Fruit fly (Drosophila melanogaster) whole organism, embryonic: ENCODE measurements around the gene CG7272.
A peak's percentile ranks its signal among the peaks of the same experiment; 100 is the strongest.

ENCODE experiments used
- Atf6 ChIP-seq: fragments of 200-800 bp; sonication (Bioruptor generic); IDR thresholded peaks from 2 replicates; pipeline ENCODE4 v1.3.6; 2022; ENCODE audit warnings: missing biosample characterization, missing genetic modification characterization
- CG10565 ChIP-seq: fragments of 200-800 bp; sonication (Bioruptor generic); optimal IDR thresholded peaks from 3 replicates; lab custom pipeline; 2016; ENCODE audit warnings: missing biosample characterization, mild to moderate bottlenecking, missing genetic modification characterization
- CG10979 ChIP-seq: fragments of 200-800 bp; sonication (Bioruptor generic); optimal IDR thresholded peaks from 2 replicates; lab custom pipeline; 2018; ENCODE audit warnings: missing biosample characterization, mild to moderate bottlenecking, missing genetic modification characterization, moderate library complexity
- CG11504 ChIP-seq: fragments of 200-800 bp; sonication (Bioruptor generic); optimal IDR thresholded peaks from 3 replicates; lab custom pipeline; 2019; ENCODE audit warnings: missing biosample characterization, mild to moderate bottlenecking, missing genetic modification characterization, moderate library complexity
- CG12659 ChIP-seq: fragments of 200-800 bp; sonication (Bioruptor generic); optimal IDR thresholded peaks from 3 replicates; lab custom pipeline; 2017; ENCODE audit warnings: mild to moderate bottlenecking, missing biosample characterization, missing genetic modification reagents, missing genetic modification characterization
- CG12769 ChIP-seq: fragments of 200-800 bp; sonication (Bioruptor generic); optimal IDR thresholded peaks from 2 replicates; lab custom pipeline; 2019; ENCODE audit warnings: missing biosample characterization, mild to moderate bottlenecking, missing genetic modification characterization, moderate library complexity
- CG14050 ChIP-seq: fragments of 200-800 bp; sonication (Bioruptor generic); IDR thresholded peaks from 3 replicates; pipeline ENCODE4 v1.3.6; 2022; ENCODE audit warnings: missing biosample characterization, missing genetic modification characterization
- CG14667 ChIP-seq: fragments of 200-800 bp; sonication (Bioruptor generic); IDR thresholded peaks from 2 replicates; pipeline ENCODE4 v1.3.6; 2022; ENCODE audit warnings: missing biosample characterization, missing genetic modification characterization
- CG15073 ChIP-seq: fragments of 200-800 bp; sonication (Bioruptor generic); optimal IDR thresholded peaks from 2 replicates; lab custom pipeline; 2016; ENCODE audit warnings: missing biosample characterization, missing genetic modification characterization
- CG1647 ChIP-seq: fragments of 200-800 bp; sonication (Bioruptor generic); optimal IDR thresholded peaks from 3 replicates; lab custom pipeline; 2016; ENCODE audit warnings: missing biosample characterization, missing genetic modification characterization
- CG17328 ChIP-seq: fragments of 200-800 bp; sonication (Bioruptor generic); IDR thresholded peaks from 2 replicates; pipeline ENCODE4 v1.3.6; 2022; ENCODE audit warnings: missing biosample characterization, missing genetic modification characterization
- CG1832 ChIP-seq: fragments of 200-800 bp; sonication (Bioruptor generic); optimal IDR thresholded peaks from 2 replicates; lab custom pipeline; 2017; ENCODE audit warnings: missing biosample characterization, mild to moderate bottlenecking, missing genetic modification characterization, inconsistent platforms
- CG18764 ChIP-seq: fragments of 200-800 bp; sonication (Bioruptor generic); optimal IDR thresholded peaks from 3 replicates; lab custom pipeline; 2016; ENCODE audit warnings: missing biosample characterization, missing genetic modification characterization
- CG2199 ChIP-seq: fragments of 200-800 bp; sonication (Bioruptor generic); IDR thresholded peaks from 3 replicates; pipeline ENCODE4 v1.3.6; 2022; ENCODE audit warnings: missing biosample characterization, missing genetic modification characterization
- CG2678 ChIP-seq: fragments of 200-800 bp; sonication (Bioruptor generic); optimal IDR thresholded peaks from 3 replicates; lab custom pipeline; 2019; ENCODE audit warnings: missing biosample characterization, mild to moderate bottlenecking, missing genetic modification characterization, moderate library complexity
- CG2889 ChIP-seq: fragments of 200-800 bp; sonication (Bioruptor generic); IDR thresholded peaks from 3 replicates; pipeline ENCODE4 v1.3.6; 2022; ENCODE audit warnings: missing biosample characterization, missing genetic modification characterization
- CG30020 ChIP-seq: fragments of 200-800 bp; optimal IDR thresholded peaks from 2 replicates; lab custom pipeline; 2019; ENCODE audit warnings: missing biosample characterization, mild to moderate bottlenecking, missing genetic modification characterization, moderate library complexity
- CG31224 ChIP-seq: fragments of 200-800 bp; sonication (Bioruptor generic); IDR thresholded peaks from 2 replicates; pipeline ENCODE4 v1.3.6; 2022; ENCODE audit warnings: missing biosample characterization, missing genetic modification characterization
- CG3995 ChIP-seq: fragments of 200-800 bp; sonication (Bioruptor generic); optimal IDR thresholded peaks from 3 replicates; lab custom pipeline; 2016; ENCODE audit warnings: missing biosample characterization, missing genetic modification characterization
- CG4360 ChIP-seq: fragments of 200-800 bp; sonication (Bioruptor generic); IDR thresholded peaks from 2 replicates; pipeline ENCODE4 v1.3.6; 2022; ENCODE audit warnings: missing biosample characterization, missing genetic modification characterization
- CG4730 ChIP-seq: fragments of 200-800 bp; sonication (Bioruptor generic); IDR thresholded peaks from 2 replicates; pipeline ENCODE4 v1.3.6; 2022; ENCODE audit warnings: missing biosample characterization, missing genetic modification characterization
- CG6254 ChIP-seq: fragments of 200-800 bp; sonication (Bioruptor generic); optimal IDR thresholded peaks from 3 replicates; lab custom pipeline; 2017; ENCODE audit warnings: mild to moderate bottlenecking, missing biosample characterization, missing genetic modification reagents, missing genetic modification characterization
- CG6813 ChIP-seq: fragments of 200-800 bp; sonication (Bioruptor generic); optimal IDR thresholded peaks from 2 replicates; lab custom pipeline; 2017; ENCODE audit warnings: missing biosample characterization, missing genetic modification characterization, mild to moderate bottlenecking, moderate library complexity, missing genetic modification reagents
- E2f2 ChIP-seq: fragments of 200-800 bp; sonication (Bioruptor generic); IDR thresholded peaks from 2 replicates; pipeline ENCODE4 v1.3.6; 2022; ENCODE audit warnings: missing biosample characterization, missing genetic modification characterization
- Elba2 ChIP-seq: fragments of 200-800 bp; sonication (Bioruptor generic); optimal IDR thresholded peaks from 3 replicates; lab custom pipeline; 2016; ENCODE audit warnings: missing biosample characterization, missing genetic modification characterization
- Fer2 ChIP-seq: fragments of 200-800 bp; sonication (Bioruptor generic); optimal IDR thresholded peaks from 2 replicates; lab custom pipeline; 2018; ENCODE audit warnings: missing biosample characterization, mild to moderate bottlenecking, missing genetic modification characterization, moderate library complexity
- Hey ChIP-seq: fragments of 200-800 bp; sonication (Bioruptor generic); optimal IDR thresholded peaks from 3 replicates; lab custom pipeline; 2018; ENCODE audit warnings: missing biosample characterization, mild to moderate bottlenecking, missing genetic modification characterization
- Meics ChIP-seq: fragments of 200-800 bp; sonication (Bioruptor generic); optimal IDR thresholded peaks from 2 replicates; lab custom pipeline; 2017; ENCODE audit warnings: missing biosample characterization, mild to moderate bottlenecking, missing genetic modification characterization
- NC2β ChIP-seq: fragments of 200-800 bp; sonication (Bioruptor generic); optimal IDR thresholded peaks from 2 replicates; lab custom pipeline; 2016; ENCODE audit warnings: missing biosample characterization, missing genetic modification characterization
- Oaz ChIP-seq: fragments of 200-800 bp; sonication (Bioruptor generic); IDR thresholded peaks from 2 replicates; pipeline ENCODE4 v1.3.6; 2022; ENCODE audit warnings: missing biosample characterization, missing genetic modification characterization
- Vsx1 ChIP-seq: fragments of 200-800 bp; sonication (Bioruptor generic); optimal IDR thresholded peaks from 2 replicates; lab custom pipeline; 2017; ENCODE audit warnings: missing biosample characterization, mild to moderate bottlenecking, missing genetic modification characterization, missing genetic modification reagents
- ap ChIP-seq: fragments of 200-800 bp; sonication (Bioruptor generic); IDR thresholded peaks from 2 replicates; pipeline ENCODE4 v1.3.6; 2022; ENCODE audit warnings: missing biosample characterization, missing genetic modification characterization
- bab2 ChIP-seq: fragments of 200-800 bp; sonication (Bioruptor generic); optimal IDR thresholded peaks from 2 replicates; lab custom pipeline; 2016; ENCODE audit warnings: missing biosample characterization, missing genetic modification characterization
- bcd ChIP-seq: fragments of 200-800 bp; sonication (Bioruptor generic); optimal IDR thresholded peaks from 2 replicates; lab custom pipeline; 2017; ENCODE audit warnings: missing biosample characterization, mild to moderate bottlenecking, missing genetic modification characterization
- bsh ChIP-seq, 2 experiments: fragments of 200-800 bp; sonication (Bioruptor generic); optimal IDR thresholded peaks; 2 replicates each; lab custom pipeline; 2017 to 2018; ENCODE audit warnings: mild to moderate bottlenecking in 2 of 2, missing biosample characterization in 2 of 2, missing genetic modification characterization in 2 of 2, moderate library complexity in 1 of 2
- btn ChIP-seq: fragments of 200-800 bp; sonication (Bioruptor generic); optimal IDR thresholded peaks from 2 replicates; lab custom pipeline; 2016; ENCODE audit warnings: missing biosample characterization, missing genetic modification characterization
- disco-r ChIP-seq: fragments of 200-800 bp; sonication (Bioruptor generic); optimal IDR thresholded peaks from 2 replicates; lab custom pipeline; 2016; ENCODE audit warnings: missing biosample characterization, missing genetic modification characterization
- dm ChIP-seq: fragments of 200-800 bp; sonication (Bioruptor generic); optimal IDR thresholded peaks from 3 replicates; lab custom pipeline; 2016; ENCODE audit warnings: missing biosample characterization, missing genetic modification characterization
- dmrt11E ChIP-seq: fragments of 200-800 bp; sonication (Bioruptor generic); optimal IDR thresholded peaks from 3 replicates; lab custom pipeline; 2018; ENCODE audit warnings: missing biosample characterization, mild to moderate bottlenecking, missing genetic modification characterization, moderate library complexity
- ems ChIP-seq: fragments of 200-800 bp; sonication (Bioruptor generic); optimal IDR thresholded peaks from 3 replicates; lab custom pipeline; 2016; ENCODE audit warnings: missing biosample characterization, missing genetic modification characterization
- en ChIP-seq: fragments of 200-800 bp; sonication (Bioruptor generic); optimal IDR thresholded peaks from 2 replicates; lab custom pipeline; 2016; ENCODE audit warnings: missing biosample characterization, missing genetic modification characterization
- exex ChIP-seq: fragments of 200-800 bp; sonication (Bioruptor generic); optimal IDR thresholded peaks from 4 replicates; lab custom pipeline; 2018; ENCODE audit warnings: missing biosample characterization, mild to moderate bottlenecking, missing genetic modification characterization, moderate library complexity
- mam ChIP-seq: fragments of 200-800 bp; sonication (Bioruptor generic); optimal IDR thresholded peaks from 3 replicates; lab custom pipeline; 2016; ENCODE audit warnings: missing biosample characterization, missing genetic modification characterization
- nerfin-1 ChIP-seq: fragments of 200-800 bp; sonication (Bioruptor generic); optimal IDR thresholded peaks from 3 replicates; lab custom pipeline; 2019; ENCODE audit warnings: missing biosample characterization, mild to moderate bottlenecking, missing genetic modification characterization, moderate library complexity
- otp ChIP-seq: fragments of 200-800 bp; sonication (Bioruptor generic); IDR thresholded peaks from 3 replicates; pipeline ENCODE4, ENCODE4 v1.3.6; 2022; ENCODE audit warnings: missing biosample characterization, missing genetic modification characterization
- pfk ChIP-seq: fragments of 200-800 bp; sonication (Bioruptor generic); optimal IDR thresholded peaks from 2 replicates; lab custom pipeline; 2018; ENCODE audit warnings: missing biosample characterization, mild to moderate bottlenecking, missing genetic modification characterization, moderate library complexity
- sens ChIP-seq: fragments of 200-800 bp; sonication (Bioruptor generic); peaks from one replicate; lab custom pipeline; 2016; ENCODE audit warnings: missing biosample characterization, missing genetic modification characterization
- slou ChIP-seq: fragments of 200-800 bp; sonication (Bioruptor generic); optimal IDR thresholded peaks from 3 replicates; lab custom pipeline; 2016; ENCODE audit warnings: missing biosample characterization, missing genetic modification characterization
- so ChIP-seq: fragments of 200-800 bp; sonication (Bioruptor generic); IDR thresholded peaks from 3 replicates; pipeline ENCODE4 v1.3.6; 2022; ENCODE audit warnings: missing biosample characterization, missing genetic modification characterization
- sqz ChIP-seq: fragments of 200-800 bp; sonication (Bioruptor generic); optimal IDR thresholded peaks from 3 replicates; lab custom pipeline; 2018; ENCODE audit warnings: missing biosample characterization, mild to moderate bottlenecking, missing genetic modification characterization
- unc-4 ChIP-seq: fragments of 200-800 bp; sonication (Bioruptor generic); IDR thresholded peaks from 2 replicates; pipeline ENCODE4 v1.3.6; 2022; ENCODE audit warnings: missing biosample characterization, missing genetic modification characterization; ENCODE audit not compliant: partially characterized antibody

Gene CG7272

dm6 chr3L:15514814-15515495, 14.2 kb downstream of the CG7272 start (continued):
- TF ChIP-seq Fer2 (tag; lab: Kevin White, UChicago), result no peak
- no peak for TF ChIP-seq ap (GFP tag; lab: Robert Waterston, UW)
- TF ChIP-seq CG4360 (GFP tag; lab: Robert Waterston, UW), result peak; percentile 81
- no peak for TF ChIP-seq bab2 (GFP tag; lab: Kevin White, UChicago)
- TF ChIP-seq bcd (GFP tag; lab: Kevin White, UChicago), result no peak
- no peak for TF ChIP-seq pfk (GFP tag; lab: Kevin White, UChicago)
- no peak for TF ChIP-seq CG3995 (GFP tag; lab: Kevin White, UChicago)
- TF ChIP-seq Meics (GFP tag; lab: Kevin White, UChicago), result no peak
- TF ChIP-seq CG4730 (GFP tag; lab: Robert Waterston, UW), result no peak
- TF ChIP-seq dmrt11E (tag; lab: Kevin White, UChicago), result no peak
- TF ChIP-seq bsh (GFP tag; optimal IDR thresholded peaks at IDR 0.05; lab: Kevin White, UChicago), result no peak
- 0 out of 3 replicates have a peak, but pooled peaks have one; percentile 33 for TF ChIP-seq CG2199
- TF ChIP-seq slou (GFP tag; lab: Kevin White, UChicago), result no peak
- peak; percentile 28 for TF ChIP-seq Vsx1 (GFP tag; lab: Kevin White, UChicago)
- TF ChIP-seq CG10565 (GFP tag; lab: Kevin White, UChicago), result no peak
- no peak for TF ChIP-seq CG12659 (GFP tag; lab: Kevin White, UChicago)
- no peak for TF ChIP-seq Atf6 (GFP tag; lab: Robert Waterston, UW)
- TF ChIP-seq CG1832, result no peak
- no peak for TF ChIP-seq CG18764 (GFP tag; lab: Kevin White, UChicago)
- TF ChIP-seq nerfin-1 (tag; lab: Kevin White, UChicago), result no peak
- no peak for TF ChIP-seq CG15073
- TF ChIP-seq sens (GFP tag; lab: Kevin White, UChicago), result peak; percentile 37
- TF ChIP-seq CG12769, result no peak
- no peak for TF ChIP-seq CG1647 (GFP tag; lab: Kevin White, UChicago)
- TF ChIP-seq dm (GFP tag; lab: Kevin White, UChicago), result no peak
- TF ChIP-seq CG6254, result no peak
- TF ChIP-seq ems (GFP tag; lab: Kevin White, UChicago), result no peak
- no peak for TF ChIP-seq disco-r (GFP tag; lab: Kevin White, UChicago)
- TF ChIP-seq CG30020 (tag; lab: Kevin White, UChicago), result no peak
- TF ChIP-seq btn, result no peak
- TF ChIP-seq Hey (tag; lab: Kevin White, UChicago), result no peak
- TF ChIP-seq CG17328 (GFP tag; lab: Robert Waterston, UW), result no peak
- no peak for TF ChIP-seq CG14667 (GFP tag; lab: Robert Waterston, UW)
- TF ChIP-seq CG6813 (GFP tag; lab: Kevin White, UChicago), result no peak
- no peak for TF ChIP-seq CG2678
- TF ChIP-seq NC2β (GFP tag; lab: Kevin White, UChicago), result no peak
- TF ChIP-seq CG11504 (tag; lab: Kevin White, UChicago), result no peak
- no peak for TF ChIP-seq sqz
- no peak for TF ChIP-seq Oaz (GFP tag; lab: Robert Waterston, UW)
- no peak for TF ChIP-seq CG31224 (GFP tag; lab: Robert Waterston, UW)
- no peak for TF ChIP-seq so
- TF ChIP-seq CG14050 (GFP tag; lab: Robert Waterston, UW), result no peak
- no peak for TF ChIP-seq mam (GFP tag; lab: Kevin White, UChicago)
- no peak for TF ChIP-seq CG2889 (GFP tag; lab: Robert Waterston, UW)
- no peak for TF ChIP-seq Elba2 (GFP tag; lab: Kevin White, UChicago)
- no peak for TF ChIP-seq otp (GFP tag; lab: Robert Waterston, UW)
- no peak for TF ChIP-seq CG10979
- 0 out of 2 replicates have a peak, but pooled peaks have one; percentile 10 for TF ChIP-seq unc-4 (GFP tag; lab: Robert Waterston, UW)
- TF ChIP-seq E2f2 (GFP tag; lab: Robert Waterston, UW), result no peak
- no peak for TF ChIP-seq en
- peak; percentile 43 for TF ChIP-seq exex (tag; lab: Kevin White, UChicago)
